Fruit fly (Drosophila melanogaster): ENCODE results near the gene Cortactin.

- TF ChIP-seq Dll (optimal IDR thresholded peaks at IDR 0.05) (no peak), pan (optimal IDR thresholded peaks at IDR 0.05) (no peak)
Measured at dm6 chr3R:21065010-21065695, 882 bp upstream of the Cortactin start, which contains the start of gene AnxB9.

Measured in whole organism.